Worm (Caenorhabditis elegans) whole organism, mixed stage, embryonic: ENCODE results near the gene clec-64.

ENCODE experiments used
- ceh-83 ChIP-seq: fragments of 200-800 bp; sonication (Bioruptor generic); optimal IDR thresholded peaks from 2 replicates; lab custom pipeline; 2018; ENCODE audit warnings: mild to moderate bottlenecking, missing genetic modification characterization, missing compliant biosample characterization
- ham-2 ChIP-seq: fragments of 200-800 bp; sonication (Bioruptor generic); optimal IDR thresholded peaks from 2 replicates; lab custom pipeline; 2018; ENCODE audit warnings: mild to moderate bottlenecking, missing genetic modification characterization, missing compliant biosample characterization
- lin-13 ChIP-seq: fragments of 150-350 bp; optimal IDR thresholded peaks from 2 replicates; lab custom pipeline; 2014; ENCODE audit warnings: missing biosample characterization, missing genetic modification characterization
- mab-5 ChIP-seq: fragments of 150-350 bp; optimal IDR thresholded peaks from 2 replicates; lab custom pipeline; 2014; ENCODE audit warnings: missing biosample characterization, missing genetic modification characterization
- nhr-76 ChIP-seq: sonication (generic microtip); optimal IDR thresholded peaks from 2 replicates; lab custom pipeline; 2017; ENCODE audit warnings: missing biosample characterization, missing genetic modification characterization
- pha-4 ChIP-seq: fragments of 150-350 bp; optimal IDR thresholded peaks from 2 replicates; lab custom pipeline; 2018; ENCODE audit warnings: missing biosample characterization, missing genetic modification reagents, missing genetic modification characterization
- snpc-4 ChIP-seq: fragments of 150-350 bp; optimal IDR thresholded peaks from 2 replicates; lab custom pipeline; 2014; ENCODE audit warnings: missing biosample characterization, missing genetic modification characterization
- ztf-11 ChIP-seq: fragments of 150-350 bp; optimal IDR thresholded peaks from 2 replicates; lab custom pipeline; 2014; ENCODE audit warnings: missing biosample characterization, missing genetic modification characterization

DNA sequence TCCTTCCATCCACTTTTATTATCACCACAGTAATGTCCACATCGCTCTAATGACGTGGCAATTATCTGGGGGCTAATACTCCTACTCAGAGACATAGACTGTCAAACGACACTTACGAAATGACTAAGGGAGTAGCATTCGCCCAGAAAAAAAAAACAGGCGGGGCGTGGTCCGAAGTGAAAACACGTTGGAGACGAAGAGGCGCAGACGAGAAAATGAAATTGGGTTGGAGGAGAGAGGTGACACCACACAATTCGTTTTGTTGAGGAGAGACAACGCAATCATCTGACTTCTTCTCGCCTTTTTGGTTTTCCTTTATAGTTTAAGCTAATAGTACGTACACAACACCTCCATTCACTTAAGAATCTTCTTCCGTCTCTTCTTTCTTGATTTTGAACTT lies 41.1 kb downstream of the clec-64 start:
- TF ChIP-seq pha-4 (tag; lab: Kevin White, UChicago) (no peak), snpc-4 (no peak), mab-5 (tag; lab: Kevin White, UChicago) (no peak), ztf-11 (tag; lab: Kevin White, UChicago) (no peak), lin-13 (tag; lab: Kevin White, UChicago) (no peak), ceh-83 (GFP tag; lab: Kevin White, UChicago) (no peak), nhr-76 (no peak), ham-2 (GFP tag; lab: Kevin White, UChicago) (no peak)
